Fruit fly (Drosophila melanogaster): Measurements from ENCODE around the gene Irp-1B.

Gene Irp-1B

DNA sequence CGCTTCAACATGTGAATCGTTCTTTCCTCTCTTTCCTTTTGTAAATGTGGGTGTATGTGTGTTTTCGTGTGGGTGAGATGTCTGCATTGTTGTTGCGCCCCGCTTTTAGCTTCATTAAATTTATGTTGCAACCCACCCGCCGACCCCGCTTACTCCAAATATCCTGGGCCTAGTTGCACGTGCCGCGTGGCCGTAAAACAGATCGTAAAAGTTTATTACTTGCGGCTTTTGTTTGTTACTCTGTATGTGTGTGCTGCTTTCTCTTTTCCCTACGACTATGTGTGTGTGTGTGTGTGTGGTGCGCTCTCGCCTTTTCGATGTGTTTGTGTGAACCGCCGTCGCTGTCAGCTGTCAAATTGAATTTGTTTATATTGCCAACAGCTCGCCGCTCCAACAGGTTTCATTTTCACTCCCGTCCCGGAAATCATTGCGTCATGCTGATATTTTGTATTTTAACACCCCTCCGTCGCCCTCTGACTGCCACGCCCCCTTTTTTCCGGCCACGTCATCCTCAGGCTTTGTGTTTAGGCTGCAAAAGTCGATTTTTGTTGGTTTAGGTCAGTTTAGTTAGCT lies 20.8 kb upstream of the Irp-1B start:
- no peak for TF ChIP-seq CG11294 (GFP tag; IDR thresholded peaks at IDR 0.05)
- TF ChIP-seq CG16779 (tag; optimal IDR thresholded peaks at IDR 0.05) = no peak
- peak; percentile 23 for TF ChIP-seq svp (GFP tag)
- no peak for TF ChIP-seq CG31627 (GFP tag; optimal IDR thresholded peaks at IDR 0.05)

DNA sequence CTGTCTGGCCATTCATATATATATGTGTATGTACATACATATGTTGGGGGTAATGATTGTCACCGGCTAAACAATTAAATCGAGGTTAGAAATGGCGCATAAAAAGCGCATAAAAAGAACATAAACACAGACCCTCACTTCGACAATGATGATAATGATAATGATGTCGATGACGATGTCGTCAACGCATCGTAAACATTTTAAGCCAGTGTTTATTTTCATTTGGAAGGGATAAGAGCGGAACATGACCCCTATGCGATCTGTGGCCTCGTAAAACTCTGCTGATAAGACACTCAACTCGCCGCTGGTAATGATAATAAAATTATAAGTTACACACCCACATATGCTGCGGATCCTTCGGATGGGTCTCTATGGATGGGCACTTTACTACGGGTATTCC lies 18.4 kb upstream of the Irp-1B start:
- no peak for TF ChIP-seq Sox15 (GFP tag; optimal IDR thresholded peaks at IDR 0.05)
- TF ChIP-seq svp (GFP tag) = peak; percentile 72

DNA sequence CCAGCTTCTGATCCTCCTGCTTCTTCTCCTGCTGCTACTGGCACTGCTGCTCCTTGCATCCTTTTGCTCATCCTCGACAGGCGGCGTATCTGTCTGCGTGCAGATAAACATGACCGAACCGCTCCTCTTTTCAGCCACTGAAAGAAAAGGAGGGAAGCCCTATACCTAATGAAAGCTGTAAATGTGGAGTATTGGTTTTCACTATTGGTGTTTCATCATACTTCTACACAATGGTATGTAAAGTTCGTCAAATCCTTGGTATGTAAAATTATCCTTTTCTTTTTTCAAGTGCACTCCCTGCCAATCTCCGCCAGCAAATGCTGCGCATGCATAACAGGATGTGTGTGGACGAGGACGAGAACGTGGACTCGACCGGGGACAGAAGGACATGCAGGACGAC lies 15.7 kb upstream of the Irp-1B start, which contains the start of gene CG46270:
TSS of gene CG46270 (minus strand) at position 101 of the 400 bp plus-strand sequence.
- no peak for TF ChIP-seq CG8632 (GFP tag; optimal IDR thresholded peaks at IDR 0.05)
- TF ChIP-seq CG11294 (GFP tag; IDR thresholded peaks at IDR 0.05) = no peak
- no peak for TF ChIP-seq fd85E (GFP tag; optimal IDR thresholded peaks at IDR 0.05)
- no peak for TF ChIP-seq CG11902 (GFP tag; optimal IDR thresholded peaks at IDR 0.05)
- no peak for TF ChIP-seq Hr39 (GFP tag; optimal IDR thresholded peaks at IDR 0.05)
- TF ChIP-seq CG4318 (GFP tag; optimal IDR thresholded peaks at IDR 0.05) = no peak
- TF ChIP-seq fd59A (GFP tag; optimal IDR thresholded peaks at IDR 0.05) = no peak

DNA sequence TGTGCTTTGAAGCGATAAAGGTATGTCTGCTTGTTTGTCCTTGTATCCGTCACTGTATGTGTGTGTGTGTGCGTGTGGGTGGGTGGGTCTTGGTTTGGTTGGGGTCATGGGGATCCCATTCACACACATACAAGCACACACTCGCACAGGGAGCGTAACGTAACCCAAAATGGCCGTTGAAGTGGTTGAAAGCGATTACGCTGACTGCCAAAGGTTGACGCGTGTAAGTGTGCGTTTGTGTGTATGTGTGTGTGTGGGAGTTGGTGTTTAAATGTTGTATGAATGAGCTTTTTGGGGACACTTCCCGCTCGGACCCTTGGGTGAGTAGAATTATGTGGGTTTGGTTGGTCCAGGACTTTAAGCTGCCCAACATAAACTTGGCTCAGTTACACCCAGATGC lies 8.5 kb upstream of the Irp-1B start:
- TF ChIP-seq CG8632 (GFP tag; optimal IDR thresholded peaks at IDR 0.05) (no peak), CG9139 (GFP tag; optimal IDR thresholded peaks at IDR 0.05) (no peak), Lpt (GFP tag; optimal IDR thresholded peaks at IDR 0.05) (no peak), CG15336 (GFP tag; IDR thresholded peaks at IDR 0.05) (no peak), CG32006 (GFP tag; optimal IDR thresholded peaks at IDR 0.05) (no peak), pdm3 (GFP tag; optimal IDR thresholded peaks at IDR 0.05) (no peak), Ets96B (tag; optimal IDR thresholded peaks at IDR 0.05) (no peak), CG11902 (GFP tag; optimal IDR thresholded peaks at IDR 0.05) (no peak), Eip78C (GFP tag) (no peak), fd85E (GFP tag; optimal IDR thresholded peaks at IDR 0.05) (no peak), CG31627 (GFP tag; optimal IDR thresholded peaks at IDR 0.05) (no peak), vri (GFP tag; optimal IDR thresholded peaks at IDR 0.05) (no peak), fd59A (GFP tag; optimal IDR thresholded peaks at IDR 0.05) (no peak), fkh (GFP tag; optimal IDR thresholded peaks at IDR 0.05) (no peak)

DNA sequence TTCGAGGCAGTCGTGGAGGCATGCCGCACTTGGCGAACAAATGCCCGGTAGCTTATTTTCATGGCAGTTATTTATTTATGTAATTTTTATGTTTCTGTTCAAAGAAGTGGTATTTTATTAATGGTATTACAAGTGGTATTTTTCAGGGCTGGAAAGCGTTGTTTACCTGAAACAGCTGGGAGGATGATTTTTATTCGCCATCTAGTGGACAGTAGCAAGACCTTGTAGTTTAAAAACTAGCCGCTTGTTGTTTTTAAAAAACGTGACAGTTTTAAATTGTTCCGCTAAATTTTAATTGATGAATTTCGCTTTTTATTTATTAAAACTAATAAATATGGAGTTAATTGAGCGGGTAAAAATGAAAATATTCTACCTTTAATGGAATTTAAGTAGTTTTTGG lies 3.3 kb upstream of the Irp-1B start, which contains the start of gene CG6345:
TSS of gene CG6345 (minus strand) at position 124 of the 400 bp plus-strand sequence.
- TF ChIP-seq lz (GFP tag; optimal IDR thresholded peaks at IDR 0.05) (peak; percentile 71), Sox15 (GFP tag; optimal IDR thresholded peaks at IDR 0.05) (no peak), Ets96B (tag; optimal IDR thresholded peaks at IDR 0.05) (peak; percentile 61), CG9139 (GFP tag; optimal IDR thresholded peaks at IDR 0.05) (peak; percentile 13), CG4318 (GFP tag; optimal IDR thresholded peaks at IDR 0.05) (no peak), cyc (GFP tag; optimal IDR thresholded peaks at IDR 0.05) (peak; percentile 83), CG10669 (GFP tag; optimal IDR thresholded peaks at IDR 0.05) (peak; percentile 66), topi (GFP tag; optimal IDR thresholded peaks at IDR 0.05) (peak; percentile 74), dsx (GFP tag; optimal IDR thresholded peaks at IDR 0.05; ENCODE audit: poor library complexity, severe bottlenecking) (peak; percentile 26), CG11294 (GFP tag; IDR thresholded peaks at IDR 0.05) (no peak), CG6163 (GFP tag; IDR thresholded peaks at IDR 0.05) (peak; percentile 72), ss (GFP tag; optimal IDR thresholded peaks at IDR 0.05) (peak in 1 of 2 experiments; percentile 50), CG6854 (GFP tag; optimal IDR thresholded peaks at IDR 0.05) (peak; percentile 50), CG1621 (tag; optimal IDR thresholded peaks at IDR 0.05) (no peak), Eip75B (GFP tag; optimal IDR thresholded peaks at IDR 0.05) (peak; percentile 77), net (GFP tag; optimal IDR thresholded peaks at IDR 0.05) (peak; percentile 58), CG7368 (GFP tag; optimal IDR thresholded peaks at IDR 0.05) (peak; percentile 56), eg (GFP tag; IDR thresholded peaks at IDR 0.05) (peak; percentile 49; the same call in 1 of the 3 replicates), CG8119 (GFP tag; IDR thresholded peaks at IDR 0.05) (no peak), svp (GFP tag) (peak; percentile 78), achi (GFP tag; optimal IDR thresholded peaks at IDR 0.05) (peak; percentile 51), Eip93F (GFP tag; optimal IDR thresholded peaks at IDR 0.05) (no peak), Met (GFP tag; optimal IDR thresholded peaks at IDR 0.05) (no peak), acj6 (GFP tag; optimal IDR thresholded peaks at IDR 0.05) (peak; percentile 66), CG11902 (GFP tag; optimal IDR thresholded peaks at IDR 0.05) (peak; percentile 12), esn (GFP tag; optimal IDR thresholded peaks at IDR 0.05) (peak; percentile 81), fd59A (GFP tag; optimal IDR thresholded peaks at IDR 0.05) (peak; percentile 40), CG15336 (GFP tag; IDR thresholded peaks at IDR 0.05) (no peak), Hr38 (GFP tag; optimal IDR thresholded peaks at IDR 0.05) (no peak), Eip78C (GFP tag) (peak; percentile 87), CG16779 (tag; optimal IDR thresholded peaks at IDR 0.05) (no peak), CG8632 (GFP tag; optimal IDR thresholded peaks at IDR 0.05) (peak; percentile 28), CG31627 (GFP tag; optimal IDR thresholded peaks at IDR 0.05) (peak; percentile 75), salr (GFP tag; optimal IDR thresholded peaks at IDR 0.05) (peak in 1 of 2 experiments; percentile 48)
